Fruit fly (Drosophila melanogaster): ENCODE measurements around the gene PGRP-LC.

DNA sequence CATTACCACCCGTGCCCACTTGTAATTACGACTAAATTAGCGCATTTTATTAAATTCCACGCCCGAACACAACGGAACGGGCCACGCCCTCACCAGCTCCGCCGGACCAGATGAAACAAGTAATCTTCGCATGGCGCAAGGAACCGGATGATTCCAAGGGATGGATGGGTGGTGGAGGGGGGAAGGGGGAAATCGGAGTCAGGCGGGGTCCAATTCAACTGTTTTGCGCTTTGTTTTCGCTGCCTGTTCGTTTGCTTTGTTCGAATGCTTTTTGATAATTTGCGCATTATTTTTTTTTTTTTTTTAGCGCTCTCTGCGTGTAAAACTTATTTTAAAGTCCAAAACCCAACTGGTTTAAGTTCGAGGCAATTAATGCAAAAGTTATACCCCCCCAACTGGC, 58.1 kb downstream of the PGRP-LC start:
- TF ChIP-seq CG8478 (optimal IDR thresholded peaks at IDR 0.05) (no peak), psq (optimal IDR thresholded peaks at IDR 0.05) (no peak)

Measured in whole organism.